Fruit fly (Drosophila melanogaster) whole organism, pupa: ENCODE results near the gene Ada.

ENCODE experiments used
- CG8159 ChIP-seq: fragments of 200-800 bp; sonication (Bioruptor generic); optimal IDR thresholded peaks from 3 replicates; lab custom pipeline; 2018; ENCODE audit warnings: missing biosample characterization, mild to moderate bottlenecking, missing genetic modification characterization, moderate library complexity
- CG9948 ChIP-seq: fragments of 200-800 bp; sonication (Bioruptor generic); optimal IDR thresholded peaks from 2 replicates; lab custom pipeline; 2018; ENCODE audit warnings: missing biosample characterization, mild to moderate bottlenecking, missing genetic modification characterization, moderate library complexity
- EcR ChIP-seq: fragments of 200-800 bp; sonication (Bioruptor generic); optimal IDR thresholded peaks from 3 replicates; lab custom pipeline; 2019; ENCODE audit warnings: missing biosample characterization, missing genetic modification characterization, mild to moderate bottlenecking, moderate library complexity, missing genetic modification reagents
- Pif1B ChIP-seq: fragments of 200-800 bp; sonication (Bioruptor generic); optimal IDR thresholded peaks from 3 replicates; lab custom pipeline; 2016; ENCODE audit warnings: missing biosample characterization, missing genetic modification characterization
- rn ChIP-seq: fragments of 200-800 bp; sonication (Bioruptor generic); IDR thresholded peaks from 2 replicates; pipeline ENCODE4 v1.3.6; 2022; ENCODE audit warnings: missing biosample characterization, missing genetic modification characterization

dm6 chr3R:9049091-9049981 is 15.6 kb upstream of the Ada start:
- TF ChIP-seq Pif1B (GFP tag; lab: Kevin White, UChicago) (no peak), CG9948 (tag; lab: Kevin White, UChicago) (no peak), rn (GFP tag; lab: Robert Waterston, UW) (no peak), CG8159 (tag; lab: Kevin White, UChicago) (no peak), EcR (GFP tag; lab: Kevin White, UChicago) (no peak)
